Worm (Caenorhabditis elegans): ENCODE results near the gene W05B10.6.
A peak's percentile ranks its signal among the peaks of the same experiment; 100 is the strongest.

The W05B10.6 gene

ce11 chrV:12667926-12668325 is 9.9 kb upstream of the W05B10.6 start, which contains the start of gene W05B10.4:
TSS of gene W05B10.4 (plus strand) at chrV:12668226.
- TF ChIP-seq nhr-48 (tag; optimal IDR thresholded peaks at IDR 0.05) (no peak), dmd-6 (GFP tag; IDR thresholded peaks at IDR 0.05) (no peak), mxl-2 (GFP tag; conservative IDR thresholded peaks at IDR 0.05) (no peak), dmd-8 (GFP tag; IDR thresholded peaks at IDR 0.05) (no peak), lin-15B (tag; optimal IDR thresholded peaks at IDR 0.05) (no peak), nhr-6 (tag; optimal IDR thresholded peaks at IDR 0.05) (no peak), F44E2.7 (GFP tag; IDR thresholded peaks at IDR 0.05) (no peak), lin-39 (tag; optimal IDR thresholded peaks at IDR 0.05) (no peak), nhr-11 (tag; optimal IDR thresholded peaks at IDR 0.05) (no peak), F10B5.3 (tag; optimal IDR thresholded peaks at IDR 0.05) (no peak), hlh-11 (tag; optimal IDR thresholded peaks at IDR 0.05) (no peak), attf-4 (tag; optimal IDR thresholded peaks at IDR 0.05) (no peak), skn-1 (tag; optimal IDR thresholded peaks at IDR 0.05) (no peak), F26F4.8 (GFP tag; conservative IDR thresholded peaks at IDR 0.05) (no peak), tra-1 (GFP tag; IDR thresholded peaks at IDR 0.05) (no peak), ceh-28 (tag; optimal IDR thresholded peaks at IDR 0.05) (no peak), lir-3 (tag; optimal IDR thresholded peaks at IDR 0.05) (no peak)

- TF ChIP-seq unc-62 (GFP tag; optimal IDR thresholded peaks at IDR 0.05 in 1 of 2) (peak in 1 of 2 experiments; percentile 28), unc-62 (tag; optimal IDR thresholded peaks at IDR 0.05) (no peak), mdl-1 (tag; optimal IDR thresholded peaks at IDR 0.05) (no peak), ZK546.5 (tag; optimal IDR thresholded peaks at IDR 0.05) (no peak), F10B5.3 (tag; optimal IDR thresholded peaks at IDR 0.05) (no peak), madf-5 (GFP tag; IDR thresholded peaks at IDR 0.05) (no peak), lin-13 (GFP tag; optimal IDR thresholded peaks at IDR 0.05) (no peak)
Measured at ce11 chrV:12667397-12667796, 9.4 kb upstream of the W05B10.6 start.

ce11 chrV:12663386-12663785 is 5.3 kb upstream of the W05B10.6 start:
- TF ChIP-seq egl-43 (GFP tag; IDR thresholded peaks at IDR 0.05) (no peak), sdz-12 (GFP tag; optimal IDR thresholded peaks at IDR 0.05) (no peak), lin-15B (tag; optimal IDR thresholded peaks at IDR 0.05) (no peak), Y105C5A.15 (GFP tag; IDR thresholded peaks at IDR 0.05) (no peak), lim-7 (GFP tag; IDR thresholded peaks at IDR 0.05) (no peak), T26A8.4 (GFP tag; IDR thresholded peaks at IDR 0.05) (no peak), attf-4 (tag; optimal IDR thresholded peaks at IDR 0.05) (no peak), nhr-102 (tag; optimal IDR thresholded peaks at IDR 0.05) (no peak), dmd-8 (GFP tag; IDR thresholded peaks at IDR 0.05) (no peak), madf-5 (GFP tag; IDR thresholded peaks at IDR 0.05) (no peak), ztf-11 (tag; optimal IDR thresholded peaks at IDR 0.05) (no peak), zfp-3 (GFP tag; conservative IDR thresholded peaks at IDR 0.05) (no peak), vab-7 (GFP tag; IDR thresholded peaks at IDR 0.05) (no peak), rbr-2 (tag; optimal IDR thresholded peaks at IDR 0.05) (no peak), nhr-77 (tag; optimal IDR thresholded peaks at IDR 0.05) (no peak)

- no peak for TF ChIP-seq nhr-6 (tag; optimal IDR thresholded peaks at IDR 0.05)
- TF ChIP-seq dve-1 (tag; optimal IDR thresholded peaks at IDR 0.05; ENCODE audit: insufficient read depth), result no peak
- TF ChIP-seq unc-62 (GFP tag; optimal IDR thresholded peaks at IDR 0.05 in 1 of 2), result peak in 1 of 2 experiments; percentile 79
- no peak for TF ChIP-seq unc-62 (tag; optimal IDR thresholded peaks at IDR 0.05)
- no peak for TF ChIP-seq lin-15B (tag; optimal IDR thresholded peaks at IDR 0.05)
Measured at ce11 chrV:12661619-12662018, 3.6 kb upstream of the W05B10.6 start, which contains the start of gene W05B10.3. TSS of gene W05B10.3 (minus strand) at chrV:12661719.

ce11 chrV:12660280-12660818 is 2.3 kb upstream of the W05B10.6 start, which contains the start of gene his-74:
TSS of gene his-74 (minus strand) at chrV:12660330.
- no peak for TF ChIP-seq nhr-10 (tag; optimal IDR thresholded peaks at IDR 0.05)
- TF ChIP-seq nhr-28 (tag; optimal IDR thresholded peaks at IDR 0.05), result no peak
- no peak for TF ChIP-seq nhr-48 (tag; optimal IDR thresholded peaks at IDR 0.05)
- no peak for TF ChIP-seq mes-2 (tag; optimal IDR thresholded peaks at IDR 0.05; ENCODE audit: poor library complexity, severe bottlenecking)
- peak in 1 of 2 experiments; percentile 40 for TF ChIP-seq lsy-2 (tag; optimal IDR thresholded peaks at IDR 0.05)
- no peak for TF ChIP-seq ctbp-1 (GFP tag; IDR thresholded peaks at IDR 0.05)
- peak; percentile 10 for TF ChIP-seq unc-130 (GFP tag; optimal IDR thresholded peaks at IDR 0.05)
- TF ChIP-seq attf-4 (tag; optimal IDR thresholded peaks at IDR 0.05), result no peak
- no peak for TF ChIP-seq Y75B8A.6 (GFP tag; IDR thresholded peaks at IDR 0.05)
- TF ChIP-seq madf-5 (GFP tag; IDR thresholded peaks at IDR 0.05), result no peak
